Worm (Caenorhabditis elegans): ENCODE data around the gene T23E1.3.
A peak's percentile ranks its signal among the peaks of the same experiment; 100 is the strongest.

DNA sequence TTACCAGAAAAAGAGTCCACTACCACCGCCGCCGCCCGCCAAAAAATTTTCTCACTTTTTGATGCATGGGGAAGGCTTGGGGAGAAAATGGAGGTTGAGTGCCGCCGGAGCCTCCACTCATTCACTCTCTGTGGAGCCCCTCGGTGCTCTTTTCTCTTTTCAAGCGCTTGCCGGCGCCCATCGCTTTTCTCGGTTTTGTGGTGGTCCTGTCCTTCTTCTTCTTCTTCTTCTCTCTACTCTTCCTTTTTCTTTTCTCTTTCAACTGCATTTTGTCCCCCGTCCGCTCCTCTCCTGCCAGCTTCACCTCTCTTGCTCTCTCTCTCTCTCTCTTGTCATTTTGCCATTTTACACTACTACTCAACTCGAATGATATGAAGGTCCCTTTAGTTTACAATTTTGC lies 17.9 kb downstream of the T23E1.3 start:
- TF ChIP-seq egl-27 (tag; optimal IDR thresholded peaks at IDR 0.05) = no peak
- TF ChIP-seq lin-39 (tag; optimal IDR thresholded peaks at IDR 0.05) = peak; percentile 62
- no peak for TF ChIP-seq nhr-28 (tag; optimal IDR thresholded peaks at IDR 0.05)
- TF ChIP-seq aly-2 (tag; optimal IDR thresholded peaks at IDR 0.05) = no peak
- TF ChIP-seq unc-39 (tag; optimal IDR thresholded peaks at IDR 0.05) = no peak
- no peak for TF ChIP-seq lsy-12 (tag; optimal IDR thresholded peaks at IDR 0.05)
- TF ChIP-seq pqm-1 (tag; optimal IDR thresholded peaks at IDR 0.05) = no peak
- TF ChIP-seq ama-1 (optimal IDR thresholded peaks at IDR 0.05) = no peak
- no peak for TF ChIP-seq nhr-77 (tag; optimal IDR thresholded peaks at IDR 0.05)
- TF ChIP-seq ceh-28 (tag; optimal IDR thresholded peaks at IDR 0.05) = no peak
- TF ChIP-seq ceh-16 (tag; optimal IDR thresholded peaks at IDR 0.05) = no peak
- TF ChIP-seq tbx-2 (tag; optimal IDR thresholded peaks at IDR 0.05) = no peak
- no peak for TF ChIP-seq snpc-4 (tag; optimal IDR thresholded peaks at IDR 0.05)
- no peak for TF ChIP-seq pha-4 (tag; optimal IDR thresholded peaks at IDR 0.05)
